Worm (Caenorhabditis elegans) whole organism, L4/young adult: ENCODE measurements around the gene marc-5.

Experiments used
- dao-5 ChIP-seq: sonication (generic microtip); optimal IDR thresholded peaks from 2 replicates; lab custom pipeline; 2016; ENCODE audit warnings: missing genotype, missing genetic modification characterization, moderate library complexity, missing compliant biosample characterization
- him-1 ChIP-seq: sonication (generic microtip); optimal IDR thresholded peaks from 2 replicates; lab custom pipeline; 2016; ENCODE audit warnings: missing genotype, missing genetic modification reagents, missing genetic modification characterization, missing compliant biosample characterization

- no peak for TF ChIP-seq dao-5 (tag; lab: Kevin White, UChicago)
- TF ChIP-seq him-1 (tag; lab: Kevin White, UChicago), result no peak
Observed at ce11 chrII:12373921-12374320, 5.4 kb downstream of the marc-5 start.
